Worm (Caenorhabditis elegans): ENCODE measurements around the gene C14C10.5.

C14C10.5 gene

DNA sequence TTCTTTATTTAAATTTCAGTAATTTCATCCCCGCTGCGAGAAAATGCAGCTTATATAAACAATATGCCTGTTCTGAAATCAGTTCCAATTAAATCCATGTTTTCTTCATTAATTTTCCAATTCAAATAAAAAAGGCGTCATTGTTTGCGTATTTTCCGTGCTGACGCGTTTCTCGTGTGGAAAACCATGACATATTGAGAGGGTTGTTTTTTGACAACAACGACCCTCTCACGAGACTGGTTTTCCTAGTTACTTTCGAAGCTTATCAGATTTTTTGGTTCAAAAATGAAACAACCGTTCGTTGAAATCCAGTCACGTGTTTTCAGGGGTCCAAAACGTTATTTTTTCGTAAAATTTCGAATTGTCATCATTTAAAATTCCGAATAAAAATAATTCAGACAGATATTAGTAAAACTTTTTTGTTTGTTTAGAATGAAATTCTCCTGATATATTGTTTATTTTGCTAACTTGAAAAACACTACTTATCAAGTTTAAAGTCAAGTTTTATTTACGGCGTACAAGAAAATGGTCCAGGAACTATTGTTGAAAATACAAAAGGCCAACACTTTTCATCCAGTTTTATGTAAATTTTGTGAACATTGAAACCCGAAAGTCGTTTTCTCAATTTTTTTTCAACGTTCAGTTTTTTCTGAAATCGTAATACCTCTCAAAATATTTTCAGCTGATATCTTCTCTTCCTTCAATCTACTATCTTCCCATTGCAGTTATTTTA, at the start of gene C14C10.5:
C14C10.5 (plus strand) TSS at position 683 of the 733 bp plus-strand sequence.
- no peak for TF ChIP-seq zip-5 (tag; optimal IDR thresholded peaks at IDR 0.05)
- TF ChIP-seq K02D7.2 (tag; optimal IDR thresholded peaks at IDR 0.05) = no peak
- TF ChIP-seq pha-4 (tag; optimal IDR thresholded peaks at IDR 0.05) = no peak
- TF ChIP-seq pag-3 (tag; optimal IDR thresholded peaks at IDR 0.05; ENCODE audit: borderline replicate concordance) = no peak
- TF ChIP-seq ama-1 (optimal IDR thresholded peaks at IDR 0.05) = no peak
- no peak for TF ChIP-seq nfya-1 (tag; optimal IDR thresholded peaks at IDR 0.05)
- TF ChIP-seq unc-55 (GFP tag; optimal IDR thresholded peaks at IDR 0.05) = no peak
- TF ChIP-seq ceh-24 (tag; optimal IDR thresholded peaks at IDR 0.05) = no peak
- TF ChIP-seq hlh-8 (tag; optimal IDR thresholded peaks at IDR 0.05) = no peak
- no peak for TF ChIP-seq sox-4 (tag; optimal IDR thresholded peaks at IDR 0.05)

- TF ChIP-seq ets-4 (tag; optimal IDR thresholded peaks at IDR 0.05) (no peak), dve-1 (tag; optimal IDR thresholded peaks at IDR 0.05) (peak; percentile 10)
These were observed 49.2 kb upstream of the C14C10.5 start for ce11 chrV:12550755-12551154.

- TF ChIP-seq ets-4 (tag; optimal IDR thresholded peaks at IDR 0.05) = no peak
- no peak for TF ChIP-seq unc-55 (GFP tag; optimal IDR thresholded peaks at IDR 0.05)
- TF ChIP-seq pax-1 (tag; optimal IDR thresholded peaks at IDR 0.05) = no peak
- no peak for TF ChIP-seq madf-2 (tag; optimal IDR thresholded peaks at IDR 0.05)
- no peak for TF ChIP-seq odd-2 (tag; optimal IDR thresholded peaks at IDR 0.05)
- no peak for TF ChIP-seq pqm-1 (tag; optimal IDR thresholded peaks at IDR 0.05)
- TF ChIP-seq elt-4 (tag; optimal IDR thresholded peaks at IDR 0.05) = no peak
- no peak for TF ChIP-seq hlh-30 (tag; optimal IDR thresholded peaks at IDR 0.05; ENCODE audit: insufficient read depth)
- TF ChIP-seq ceh-24 (tag; optimal IDR thresholded peaks at IDR 0.05) = no peak
- TF ChIP-seq F13H6.1 (tag; optimal IDR thresholded peaks at IDR 0.05) = no peak
These were observed 48.1 kb upstream of the C14C10.5 start for ce11 chrV:12551638-12552478.

DNA sequence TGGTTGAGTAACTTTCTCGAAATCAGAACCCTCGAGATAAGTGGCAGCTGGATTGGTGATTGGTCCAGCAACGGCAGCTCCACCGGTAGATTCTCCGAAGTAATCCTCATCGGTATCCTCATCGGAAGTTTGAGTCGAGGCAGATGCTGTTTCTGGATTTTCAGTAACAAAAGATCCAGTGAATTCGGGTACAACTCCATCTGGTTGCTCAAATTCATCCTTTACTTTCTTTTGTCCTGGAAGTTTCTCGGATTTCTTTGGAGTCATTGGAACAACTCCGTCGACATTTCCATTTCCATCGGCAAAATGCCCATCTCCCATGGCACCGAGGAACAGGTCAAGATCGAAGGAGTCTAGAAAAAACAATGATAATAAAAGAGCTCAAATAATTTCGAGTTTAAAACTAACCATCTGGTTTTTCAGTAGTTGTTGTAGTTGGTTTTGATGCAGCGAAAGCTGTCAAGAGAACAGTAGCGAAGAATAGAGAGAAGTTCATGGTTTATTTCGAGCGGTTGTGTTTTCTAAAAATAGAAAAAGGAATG, 47.2 kb upstream of the C14C10.5 start, which contains the start of gene F45D3.4:
F45D3.4 (minus strand) TSS at position 521 of the 542 bp plus-strand sequence.
- no peak for TF ChIP-seq odd-2 (tag; optimal IDR thresholded peaks at IDR 0.05)
- TF ChIP-seq ceh-6 (GFP tag; optimal IDR thresholded peaks at IDR 0.05) = no peak
- TF ChIP-seq pha-2 (tag; optimal IDR thresholded peaks at IDR 0.05) = no peak
- no peak for TF ChIP-seq dve-1 (tag; optimal IDR thresholded peaks at IDR 0.05)
- TF ChIP-seq tbx-7 (tag; optimal IDR thresholded peaks at IDR 0.05) = no peak
- no peak for TF ChIP-seq pros-1 (tag; optimal IDR thresholded peaks at IDR 0.05)
- TF ChIP-seq T23F11.4 (GFP tag; optimal IDR thresholded peaks at IDR 0.05) = no peak
- no peak for TF ChIP-seq ceh-48 (tag; optimal IDR thresholded peaks at IDR 0.05)
- TF ChIP-seq Y22D7AL.16 (tag; optimal IDR thresholded peaks at IDR 0.05) = no peak

ce11 chrV:12553286-12553725, 46.7 kb upstream of the C14C10.5 start:
- TF ChIP-seq ceh-45 (GFP tag; IDR thresholded peaks at IDR 0.05) (no peak), fax-1 (tag; optimal IDR thresholded peaks at IDR 0.05) (no peak), odd-2 (tag; optimal IDR thresholded peaks at IDR 0.05) (no peak), pat-9 (tag; optimal IDR thresholded peaks at IDR 0.05) (no peak), nfya-1 (tag; optimal IDR thresholded peaks at IDR 0.05) (no peak), ref-2 (tag; optimal IDR thresholded peaks at IDR 0.05) (no peak), hlh-13 (GFP tag; optimal IDR thresholded peaks at IDR 0.05) (no peak), ceh-18 (tag; optimal IDR thresholded peaks at IDR 0.05) (no peak), pax-1 (tag; optimal IDR thresholded peaks at IDR 0.05) (no peak), ceh-24 (tag; optimal IDR thresholded peaks at IDR 0.05) (no peak), elt-4 (tag; optimal IDR thresholded peaks at IDR 0.05) (no peak), dmd-4 (tag; optimal IDR thresholded peaks at IDR 0.05; ENCODE audit: borderline replicate concordance) (no peak), hlh-6 (tag; optimal IDR thresholded peaks at IDR 0.05) (no peak), ceh-2 (tag; optimal IDR thresholded peaks at IDR 0.05) (no peak)

All from whole organism, late embryonic.